Fruit fly (Drosophila melanogaster) whole organism: ENCODE measurements around the gene Ogdh.

Experiments
- Dll ChIP-seq: fragments of >200 bp; optimal IDR thresholded peaks from 2 replicates; lab custom pipeline; 2017
- EcR ChIP-seq, 2 experiments: fragments of >200 bp; optimal IDR thresholded peaks; 2 replicates each; lab custom pipeline; 2017; ENCODE audit warnings: missing biosample characterization in 2 of 2, missing genetic modification characterization in 2 of 2, missing genetic modification reagents in 2 of 2
- pan ChIP-seq: fragments of >200 bp; optimal IDR thresholded peaks from 2 replicates; lab custom pipeline; 2017
- usp ChIP-seq: fragments of >200 bp; optimal IDR thresholded peaks from 2 replicates; lab custom pipeline; 2017; ENCODE audit warnings: missing biosample characterization, missing genetic modification characterization, mixed read lengths

- no peak for TF ChIP-seq usp
- TF ChIP-seq Dll (lab: Kevin White, UChicago): no peak
- TF ChIP-seq pan (lab: Kevin White, UChicago): no peak
- no peak for TF ChIP-seq EcR (GFP tag; optimal IDR thresholded peaks at IDR 0.05; lab: Kevin White, UChicago)
These were observed 2.3 kb downstream of the Ogdh start for dm6 chr3L:16956768-16957533.
